Fruit fly (Drosophila melanogaster) whole organism, pupa: Measurements from ENCODE around the gene Psn.

Experiments used
- CG10348 ChIP-seq: fragments of 200-800 bp; sonication (Bioruptor generic); IDR thresholded peaks from 2 replicates; pipeline ENCODE4 v1.3.6; 2022; ENCODE audit warnings: missing biosample characterization, missing genetic modification characterization
- CG12605 ChIP-seq: fragments of 200-800 bp; sonication (Bioruptor generic); IDR thresholded peaks from 2 replicates; pipeline ENCODE4 v1.3.6; 2022; ENCODE audit warnings: missing biosample characterization, missing genetic modification characterization
- CG13204 ChIP-seq: fragments of 200-800 bp; sonication (Bioruptor generic); optimal IDR thresholded peaks from 2 replicates; lab custom pipeline; 2018; ENCODE audit warnings: missing biosample characterization, mild to moderate bottlenecking, missing genetic modification characterization, moderate library complexity
- CG14655 ChIP-seq: fragments of 200-800 bp; sonication (Bioruptor generic); optimal IDR thresholded peaks from 3 replicates; lab custom pipeline; 2017; ENCODE audit warnings: mild to moderate bottlenecking, missing biosample characterization, missing genetic modification reagents, missing genetic modification characterization
- CG15710 ChIP-seq: fragments of 200-800 bp; sonication (Bioruptor generic); optimal IDR thresholded peaks from 2 replicates; lab custom pipeline; 2018; ENCODE audit warnings: missing biosample characterization, mild to moderate bottlenecking, missing genetic modification characterization, moderate library complexity
- CG17806 ChIP-seq: fragments of 200-800 bp; sonication (Bioruptor generic); optimal IDR thresholded peaks from 2 replicates; lab custom pipeline; 2018; ENCODE audit warnings: missing biosample characterization, mild to moderate bottlenecking, missing genetic modification characterization, moderate library complexity
- CG32121 ChIP-seq: fragments of 200-800 bp; sonication (Bioruptor generic); IDR thresholded peaks from 2 replicates; pipeline ENCODE4 v1.3.6; 2022; ENCODE audit warnings: missing biosample characterization, missing genetic modification characterization
- CG34367 ChIP-seq: fragments of 200-800 bp; sonication (Bioruptor generic); optimal IDR thresholded peaks from 2 replicates; lab custom pipeline; 2018; ENCODE audit warnings: missing biosample characterization, mild to moderate bottlenecking, missing genetic modification characterization
- CG4496 ChIP-seq: fragments of 200-800 bp; sonication (Bioruptor generic); IDR thresholded peaks from 3 replicates; pipeline ENCODE4 v1.3.6; 2022; ENCODE audit warnings: missing biosample characterization, missing genetic modification characterization
- CG8159 ChIP-seq: fragments of 200-800 bp; sonication (Bioruptor generic); optimal IDR thresholded peaks from 3 replicates; lab custom pipeline; 2018; ENCODE audit warnings: missing biosample characterization, mild to moderate bottlenecking, missing genetic modification characterization, moderate library complexity
- CG8301 ChIP-seq: fragments of 200-800 bp; sonication (Bioruptor generic); optimal IDR thresholded peaks from 2 replicates; lab custom pipeline; 2018; ENCODE audit warnings: missing biosample characterization, mild to moderate bottlenecking, missing genetic modification characterization
- CG9948 ChIP-seq: fragments of 200-800 bp; sonication (Bioruptor generic); optimal IDR thresholded peaks from 2 replicates; lab custom pipeline; 2018; ENCODE audit warnings: missing biosample characterization, mild to moderate bottlenecking, missing genetic modification characterization, moderate library complexity
- D1 ChIP-seq: fragments of 200-800 bp; sonication (Bioruptor generic); optimal IDR thresholded peaks from 2 replicates; lab custom pipeline; 2018; ENCODE audit warnings: missing biosample characterization, mild to moderate bottlenecking, missing genetic modification characterization, moderate library complexity
- EcR ChIP-seq: fragments of 200-800 bp; sonication (Bioruptor generic); optimal IDR thresholded peaks from 3 replicates; lab custom pipeline; 2019; ENCODE audit warnings: missing biosample characterization, missing genetic modification characterization, mild to moderate bottlenecking, moderate library complexity, missing genetic modification reagents
- Ets98B ChIP-seq: fragments of 200-800 bp; sonication (Bioruptor generic); IDR thresholded peaks from 2 replicates; pipeline ENCODE4 v1.3.6; 2022; ENCODE audit warnings: missing biosample characterization, missing genetic modification characterization
- Pif1A ChIP-seq: fragments of 200-800 bp; sonication (Bioruptor generic); optimal IDR thresholded peaks from 3 replicates; lab custom pipeline; 2016; ENCODE audit warnings: missing biosample characterization, missing genetic modification characterization
- Pif1B ChIP-seq: fragments of 200-800 bp; sonication (Bioruptor generic); optimal IDR thresholded peaks from 3 replicates; lab custom pipeline; 2016; ENCODE audit warnings: missing biosample characterization, missing genetic modification characterization
- Snoo ChIP-seq: fragments of 200-800 bp; sonication (Bioruptor generic); optimal IDR thresholded peaks from 3 replicates; lab custom pipeline; 2017; ENCODE audit warnings: missing biosample characterization, mild to moderate bottlenecking, missing genetic modification characterization, inconsistent platforms
- fd96Ca ChIP-seq: fragments of 200-800 bp; sonication (Bioruptor generic); IDR thresholded peaks from 3 replicates; pipeline ENCODE4 v1.3.6; 2022; ENCODE audit warnings: missing biosample characterization, missing genetic modification characterization
- gl ChIP-seq: fragments of 200-800 bp; sonication (Bioruptor generic); optimal IDR thresholded peaks from 2 replicates; lab custom pipeline; 2018; ENCODE audit warnings: missing biosample characterization, mild to moderate bottlenecking, missing genetic modification characterization
- rn ChIP-seq: fragments of 200-800 bp; sonication (Bioruptor generic); IDR thresholded peaks from 2 replicates; pipeline ENCODE4 v1.3.6; 2022; ENCODE audit warnings: missing biosample characterization, missing genetic modification characterization

The Psn gene

dm6 chr3L:20441632-20442469, 9.6 kb downstream of the Psn start, which contains the start of gene CG5910:
TSS of gene CG5910 (plus strand) at chr3L:20442419.
- TF ChIP-seq CG8301 (tag; lab: Kevin White, UChicago) (no peak), CG12605 (GFP tag; lab: Robert Waterston, UW) (no peak), CG32121 (GFP tag; lab: Robert Waterston, UW) (peak; percentile 26; the same call in 1 of the 2 replicates), CG17806 (tag; lab: Kevin White, UChicago) (peak; percentile 80), Snoo (tag; lab: Kevin White, UChicago) (peak; percentile 79), CG34367 (peak; percentile 73), CG9948 (tag; lab: Kevin White, UChicago) (peak; percentile 84), gl (peak; percentile 50), rn (no peak), CG15710 (tag; lab: Kevin White, UChicago) (peak; percentile 84), CG8159 (peak; percentile 92), CG4496 (GFP tag; lab: Robert Waterston, UW) (no peak)
- TF ChIP-seq, all 21 proteins: peak for 8

dm6 chr3L:20442674-20443313, 10.5 kb downstream of the Psn start:
- no peak for TF ChIP-seq CG14655 (GFP tag; lab: Kevin White, UChicago)

- TF ChIP-seq CG14655 (GFP tag; lab: Kevin White, UChicago) = peak; percentile 86
- no peak for TF ChIP-seq EcR (GFP tag; lab: Kevin White, UChicago)
- peak; percentile 88 for TF ChIP-seq CG17806 (tag; lab: Kevin White, UChicago)
- TF ChIP-seq CG32121 (GFP tag; lab: Robert Waterston, UW) = peak; percentile 85
- peak; percentile 91 for TF ChIP-seq CG12605 (GFP tag; lab: Robert Waterston, UW)
- TF ChIP-seq fd96Ca (GFP tag; lab: Robert Waterston, UW) = peak; percentile 86
- peak; percentile 86 for TF ChIP-seq CG8159
- no peak for TF ChIP-seq CG10348
- peak; percentile 80 for TF ChIP-seq rn
- peak; percentile 85 for TF ChIP-seq CG9948 (tag; lab: Kevin White, UChicago)
- peak; percentile 76 for TF ChIP-seq gl
- TF ChIP-seq D1 (tag; lab: Kevin White, UChicago) = peak; percentile 65
- TF ChIP-seq CG4496 (GFP tag; lab: Robert Waterston, UW) = peak; percentile 95
- TF ChIP-seq CG34367 = peak; percentile 83
- no peak for TF ChIP-seq CG13204
- peak; percentile 92 for TF ChIP-seq Pif1B (GFP tag; lab: Kevin White, UChicago)
- peak; percentile 88 for TF ChIP-seq Pif1A (GFP tag; lab: Kevin White, UChicago)
- peak; percentile 85 for TF ChIP-seq CG8301 (tag; lab: Kevin White, UChicago)
- peak; percentile 80 for TF ChIP-seq CG15710 (tag; lab: Kevin White, UChicago)
- TF ChIP-seq Ets98B (GFP tag; lab: Robert Waterston, UW) = peak; percentile 91
- peak; percentile 91 for TF ChIP-seq Snoo (tag; lab: Kevin White, UChicago)
These were observed 12.7 kb downstream of the Psn start for dm6 chr3L:20444815-20445519.

- TF ChIP-seq CG34367 (no peak), CG17806 (tag; lab: Kevin White, UChicago) (no peak), CG8301 (tag; lab: Kevin White, UChicago) (no peak), Pif1B (GFP tag; lab: Kevin White, UChicago) (no peak), gl (no peak), D1 (tag; lab: Kevin White, UChicago) (no peak), CG10348 (no peak), CG12605 (GFP tag; lab: Robert Waterston, UW) (no peak), rn (no peak), CG4496 (GFP tag; lab: Robert Waterston, UW) (no peak), CG8159 (no peak), CG32121 (GFP tag; lab: Robert Waterston, UW) (no peak), CG15710 (tag; lab: Kevin White, UChicago) (no peak), CG13204 (no peak), CG9948 (tag; lab: Kevin White, UChicago) (no peak), Pif1A (GFP tag; lab: Kevin White, UChicago) (no peak)
These were observed 13.8 kb downstream of the Psn start for dm6 chr3L:20446030-20446429.

dm6 chr3L:20447337-20447736, 15.1 kb downstream of the Psn start:
- peak; percentile 20 for TF ChIP-seq CG8301 (tag; lab: Kevin White, UChicago)
- TF ChIP-seq CG4496 (GFP tag; lab: Robert Waterston, UW) = peak; percentile 41; the same call in 1 of the 3 replicates
- TF ChIP-seq CG14655 (GFP tag; lab: Kevin White, UChicago) = peak; percentile 44
- TF ChIP-seq CG12605 (GFP tag; lab: Robert Waterston, UW) = no peak
- TF ChIP-seq CG15710 (tag; lab: Kevin White, UChicago) = no peak
- no peak for TF ChIP-seq Pif1B (GFP tag; lab: Kevin White, UChicago)
